Fruit fly (Drosophila melanogaster) whole organism, embryonic: Measurements from ENCODE around the gene ddbt.

Source experiments
- Aef1 ChIP-seq: fragments of 200-800 bp; sonication (Bioruptor generic); IDR thresholded peaks from 3 replicates; pipeline ENCODE4 v1.3.6; 2022; ENCODE audit warnings: missing biosample characterization, missing genetic modification characterization
- Bgb ChIP-seq: fragments of 200-800 bp; sonication (Bioruptor generic); IDR thresholded peaks from 2 replicates; pipeline ENCODE4 v1.3.6; 2022; ENCODE audit warnings: missing biosample characterization, missing genetic modification characterization; ENCODE audit not compliant: partially characterized antibody
- C15 ChIP-seq: fragments of 200-800 bp; sonication (Bioruptor generic); IDR thresholded peaks from 3 replicates; pipeline ENCODE4 v1.3.6; 2022; ENCODE audit warnings: missing biosample characterization, missing genetic modification characterization
- CG13624 ChIP-seq: fragments of 200-800 bp; sonication (Bioruptor generic); optimal IDR thresholded peaks from 2 replicates; lab custom pipeline; 2016; ENCODE audit warnings: missing biosample characterization, missing genetic modification characterization
- CG14667 ChIP-seq: fragments of 200-800 bp; sonication (Bioruptor generic); IDR thresholded peaks from 2 replicates; pipeline ENCODE4 v1.3.6; 2022; ENCODE audit warnings: missing biosample characterization, missing genetic modification characterization
- CG14860 ChIP-seq: fragments of 200-800 bp; sonication (Bioruptor generic); IDR thresholded peaks from 3 replicates; pipeline ENCODE4 v1.3.6; 2022; ENCODE audit warnings: missing biosample characterization, missing genetic modification characterization; ENCODE audit not compliant: partially characterized antibody
- CG30431 ChIP-seq: fragments of 200-800 bp; sonication (Bioruptor generic); optimal IDR thresholded peaks from 2 replicates; lab custom pipeline; 2017; ENCODE audit warnings: missing biosample characterization, missing genetic modification characterization
- CG3065 ChIP-seq: fragments of 200-800 bp; sonication (Bioruptor generic); optimal IDR thresholded peaks from 2 replicates; lab custom pipeline; 2016; ENCODE audit warnings: missing biosample characterization, missing genetic modification characterization
- CG31365 ChIP-seq: fragments of 200-800 bp; sonication (Bioruptor generic); optimal IDR thresholded peaks from 2 replicates; lab custom pipeline; 2018; ENCODE audit warnings: missing biosample characterization, mild to moderate bottlenecking, missing genetic modification characterization
- CG32532 ChIP-seq: fragments of 200-800 bp; sonication (Bioruptor generic); IDR thresholded peaks from 2 replicates; pipeline ENCODE4 v1.3.6; 2022; ENCODE audit warnings: missing biosample characterization, missing genetic modification characterization
- CG34224 ChIP-seq: fragments of 200-800 bp; sonication (Bioruptor generic); IDR thresholded peaks from 3 replicates; pipeline ENCODE4 v1.3.6; 2022; ENCODE audit warnings: missing biosample characterization, missing genetic modification characterization; ENCODE audit not compliant: partially characterized antibody
- CG34422 ChIP-seq: fragments of 200-800 bp; sonication (Bioruptor generic); IDR thresholded peaks from 3 replicates; pipeline ENCODE4 v1.3.6; 2022; ENCODE audit warnings: missing biosample characterization, missing genetic modification characterization
- CG5180 ChIP-seq: fragments of 200-800 bp; sonication (Bioruptor generic); optimal IDR thresholded peaks from 3 replicates; lab custom pipeline; 2017; ENCODE audit warnings: missing biosample characterization, missing genetic modification characterization, mild to moderate bottlenecking, moderate library complexity, missing genetic modification reagents
- CG5953 ChIP-seq: fragments of 200-800 bp; sonication (Bioruptor generic); IDR thresholded peaks from 2 replicates; pipeline ENCODE4 v1.3.6; 2022; ENCODE audit warnings: missing biosample characterization, missing genetic modification characterization
- CG7786 ChIP-seq: fragments of 200-800 bp; sonication (Bioruptor generic); optimal IDR thresholded peaks from 2 replicates; lab custom pipeline; 2016; ENCODE audit warnings: missing biosample characterization, missing genetic modification characterization
- CG9609 ChIP-seq: fragments of 200-800 bp; sonication (Bioruptor generic); optimal IDR thresholded peaks from 3 replicates; lab custom pipeline; 2016; ENCODE audit warnings: missing biosample characterization, missing genetic modification characterization
- Deaf1 ChIP-seq: fragments of 200-800 bp; optimal IDR thresholded peaks from 3 replicates; lab custom pipeline; 2019; ENCODE audit warnings: missing biosample characterization, mild to moderate bottlenecking, missing genetic modification characterization, moderate library complexity
- Drgx ChIP-seq: fragments of 200-800 bp; sonication (Bioruptor generic); IDR thresholded peaks from 2 replicates; pipeline ENCODE4 v1.3.6; 2022; ENCODE audit warnings: missing biosample characterization, missing genetic modification characterization
- E2f1 ChIP-seq: fragments of 200-800 bp; sonication (Bioruptor generic); IDR thresholded peaks from 2 replicates; pipeline ENCODE4 v1.3.6; 2022; ENCODE audit warnings: missing biosample characterization, missing genetic modification characterization
- GATAe ChIP-seq: fragments of 200-800 bp; sonication (Bioruptor generic); conservative IDR thresholded peaks from 2 replicates; pipeline ENCODE4 v1.3.6; 2022; ENCODE audit warnings: missing biosample characterization, missing genetic modification characterization
- Hr51 ChIP-seq, 2 experiments: fragments of 200-800 bp; sonication (Bioruptor generic); optimal IDR thresholded peaks; 2 replicates in 1 of 2; 3 replicates in 1 of 2; lab custom pipeline; 2016 to 2018; ENCODE audit warnings: missing biosample characterization in 2 of 2, missing genetic modification characterization in 2 of 2, mild to moderate bottlenecking in 1 of 2, moderate library complexity in 1 of 2
- Hr78 ChIP-seq, 2 experiments: fragments of 200-800 bp in 1 of 2; fragments of >200 bp in 1 of 2; sonication (Bioruptor generic) in 1 of 2; optimal IDR thresholded peaks; 2 replicates each; lab custom pipeline; 2017 to 2019; ENCODE audit warnings: missing biosample characterization in 2 of 2, missing genetic modification characterization in 2 of 2, mild to moderate bottlenecking in 1 of 2, moderate library complexity in 1 of 2
- Med ChIP-seq: fragments of 200-800 bp; sonication (Bioruptor generic); peaks from one replicate; lab custom pipeline; 2016; ENCODE audit warnings: missing biosample characterization, missing genetic modification characterization, mild to moderate bottlenecking, inconsistent platforms, moderate library complexity
- Ptx1 ChIP-seq: fragments of 200-800 bp; sonication (Bioruptor generic); IDR thresholded peaks from 2 replicates; pipeline ENCODE4 v1.3.6; 2022; ENCODE audit warnings: missing biosample characterization, missing genetic modification characterization
- Rfx ChIP-seq: fragments of 200-800 bp; sonication (Bioruptor generic); IDR thresholded peaks from 2 replicates; pipeline ENCODE4 v1.3.6; 2022; ENCODE audit warnings: missing biosample characterization, missing genetic modification characterization
- abd-A ChIP-seq: fragments of 200-800 bp; sonication (Bioruptor generic); optimal IDR thresholded peaks from 3 replicates; lab custom pipeline; 2019; ENCODE audit warnings: missing biosample characterization, mild to moderate bottlenecking, missing genetic modification characterization, moderate library complexity
- az2 ChIP-seq: fragments of 200-800 bp; sonication (Bioruptor generic); optimal IDR thresholded peaks from 3 replicates; lab custom pipeline; 2016; ENCODE audit warnings: missing biosample characterization, missing genetic modification characterization
- chinmo ChIP-seq: fragments of 200-800 bp; sonication (Bioruptor generic); IDR thresholded peaks from 4 replicates; pipeline ENCODE4 v1.3.6; 2022; ENCODE audit warnings: missing biosample characterization, missing genetic modification characterization; ENCODE audit not compliant: partially characterized antibody
- crc ChIP-seq: fragments of 200-800 bp; sonication (Bioruptor generic); optimal IDR thresholded peaks from 2 replicates; lab custom pipeline; 2016; ENCODE audit warnings: missing biosample characterization, missing genetic modification characterization
- crol ChIP-seq: fragments of 200-800 bp; sonication (Bioruptor generic); IDR thresholded peaks from 2 replicates; pipeline ENCODE4 v1.3.6; 2022; ENCODE audit warnings: missing biosample characterization, missing genetic modification characterization
- cwo ChIP-seq: fragments of 200-800 bp; sonication (Bioruptor generic); optimal IDR thresholded peaks from 3 replicates; lab custom pipeline; 2017; ENCODE audit warnings: missing biosample characterization, missing genetic modification characterization, mild to moderate bottlenecking, moderate library complexity, missing genetic modification reagents
- dimm ChIP-seq: fragments of 200-800 bp; sonication (Bioruptor generic); IDR thresholded peaks from 2 replicates; pipeline ENCODE4 v1.3.6; 2022; ENCODE audit warnings: missing biosample characterization, missing genetic modification characterization
- dmrt11E ChIP-seq: fragments of 200-800 bp; sonication (Bioruptor generic); optimal IDR thresholded peaks from 3 replicates; lab custom pipeline; 2018; ENCODE audit warnings: missing biosample characterization, mild to moderate bottlenecking, missing genetic modification characterization, moderate library complexity
- dmrt99B ChIP-seq: fragments of 200-800 bp; sonication (Bioruptor generic); optimal IDR thresholded peaks from 2 replicates; lab custom pipeline; 2018; ENCODE audit warnings: missing biosample characterization, mild to moderate bottlenecking, missing genetic modification characterization, moderate library complexity
- eve ChIP-seq, 2 experiments: fragments of >200 bp; optimal IDR thresholded peaks; 2 replicates each; lab custom pipeline; 2017; ENCODE audit warnings: missing biosample characterization in 2 of 2, missing genetic modification characterization in 2 of 2
- ewg ChIP-seq: fragments of 200-800 bp; sonication (Bioruptor generic); optimal IDR thresholded peaks from 3 replicates; lab custom pipeline; 2017; ENCODE audit warnings: mild to moderate bottlenecking, missing biosample characterization, missing genetic modification reagents, missing genetic modification characterization
- ftz-f1 ChIP-seq: fragments of 200-800 bp; sonication (Bioruptor generic); optimal IDR thresholded peaks from 2 replicates; lab custom pipeline; 2016; ENCODE audit warnings: missing biosample characterization, missing genetic modification characterization
- fu2 ChIP-seq: fragments of 200-800 bp; sonication (Bioruptor generic); optimal IDR thresholded peaks from 2 replicates; lab custom pipeline; 2016; ENCODE audit warnings: missing biosample characterization, missing genetic modification characterization
- gem ChIP-seq: fragments of 200-800 bp; sonication (Bioruptor generic); optimal IDR thresholded peaks from 2 replicates; lab custom pipeline; 2019; ENCODE audit warnings: missing biosample characterization, mild to moderate bottlenecking, missing genetic modification characterization, moderate library complexity
- gsb-n ChIP-seq: fragments of 200-800 bp; sonication (Bioruptor generic); optimal IDR thresholded peaks from 3 replicates; lab custom pipeline; 2018; ENCODE audit warnings: missing biosample characterization, mild to moderate bottlenecking, missing genetic modification characterization
- kah ChIP-seq: fragments of 200-800 bp; sonication (Bioruptor generic); optimal IDR thresholded peaks from 2 replicates; lab custom pipeline; 2018; ENCODE audit warnings: missing biosample characterization, mild to moderate bottlenecking, missing genetic modification characterization
- ken ChIP-seq: fragments of 200-800 bp; sonication (Bioruptor generic); IDR thresholded peaks from 3 replicates; pipeline ENCODE4 v1.3.6; 2022; ENCODE audit warnings: missing biosample characterization, missing genetic modification characterization
- mirr ChIP-seq: fragments of 200-800 bp; sonication (Bioruptor generic); optimal IDR thresholded peaks from 3 replicates; lab custom pipeline; 2018; ENCODE audit warnings: missing biosample characterization, mild to moderate bottlenecking, missing genetic modification characterization
- nom ChIP-seq: fragments of 200-800 bp; sonication (Bioruptor generic); optimal IDR thresholded peaks from 2 replicates; lab custom pipeline; 2017; ENCODE audit warnings: missing biosample characterization, missing genetic modification characterization, mild to moderate bottlenecking, moderate library complexity, missing genetic modification reagents
- psq ChIP-seq: fragments of 200-800 bp; sonication (Bioruptor generic); optimal IDR thresholded peaks from 2 replicates; lab custom pipeline; 2017; ENCODE audit warnings: missing biosample characterization, missing genetic modification characterization
- sna ChIP-seq: fragments of 200-800 bp; sonication (Bioruptor generic); IDR thresholded peaks from 2 replicates; pipeline ENCODE4 v1.3.6; 2022; ENCODE audit warnings: missing biosample characterization, missing genetic modification characterization; ENCODE audit not compliant: partially characterized antibody
- sug ChIP-seq: fragments of 200-800 bp; optimal IDR thresholded peaks from 2 replicates; lab custom pipeline; 2019; ENCODE audit warnings: missing biosample characterization, mild to moderate bottlenecking, missing genetic modification characterization, moderate library complexity
- unc-4 ChIP-seq: fragments of 200-800 bp; sonication (Bioruptor generic); IDR thresholded peaks from 2 replicates; pipeline ENCODE4 v1.3.6; 2022; ENCODE audit warnings: missing biosample characterization, missing genetic modification characterization; ENCODE audit not compliant: partially characterized antibody
- vvl ChIP-seq: fragments of 200-800 bp; sonication (Bioruptor generic); IDR thresholded peaks from 2 replicates; pipeline ENCODE4 v1.3.6; 2022; ENCODE audit warnings: missing biosample characterization, missing genetic modification characterization

ddbt gene

dm6 chr3L:282276-282675 is 34.6 kb upstream of the ddbt start:
- TF ChIP-seq Hr78 (GFP tag; optimal IDR thresholded peaks at IDR 0.05; lab: Kevin White, UChicago) = peak in 1 of 2 experiments; percentile 91
- peak; percentile 30; the same call in 1 of the 2 replicates for TF ChIP-seq unc-4 (GFP tag; lab: Robert Waterston, UW)
- TF ChIP-seq ftz-f1 (GFP tag; lab: Kevin White, UChicago) = peak; percentile 56
- 0 out of 2 replicates have a peak, but pooled peaks have one; percentile 24 for TF ChIP-seq Rfx (GFP tag; lab: Robert Waterston, UW)
- TF ChIP-seq az2 (GFP tag; lab: Kevin White, UChicago) = no peak
- no peak for TF ChIP-seq Hr51 (GFP tag; optimal IDR thresholded peaks at IDR 0.05; lab: Kevin White, UChicago)
- TF ChIP-seq Aef1 (GFP tag; lab: Robert Waterston, UW) = no peak
- no peak for TF ChIP-seq dimm (GFP tag; lab: Robert Waterston, UW)
- TF ChIP-seq E2f1 (GFP tag; lab: Robert Waterston, UW) = no peak
- no peak for TF ChIP-seq gsb-n (tag; lab: Kevin White, UChicago)
- TF ChIP-seq sug (tag; lab: Kevin White, UChicago) = peak; percentile 74
- TF ChIP-seq CG14860 (GFP tag; lab: Robert Waterston, UW) = no peak
- TF ChIP-seq CG7786 (GFP tag; lab: Kevin White, UChicago) = no peak
- TF ChIP-seq crc (GFP tag; lab: Kevin White, UChicago) = no peak
- 0 out of 4 replicates have a peak, but pooled peaks have one; percentile 51 for TF ChIP-seq chinmo (GFP tag; lab: Robert Waterston, UW)
- TF ChIP-seq CG5180 (GFP tag; lab: Kevin White, UChicago) = peak; percentile 99
- no peak for TF ChIP-seq CG30431
- no peak for TF ChIP-seq mirr (GFP tag; lab: Kevin White, UChicago)
- no peak for TF ChIP-seq dmrt99B
- TF ChIP-seq Ptx1 = no peak
- no peak for TF ChIP-seq dmrt11E (tag; lab: Kevin White, UChicago)
- TF ChIP-seq CG5953 (GFP tag; lab: Robert Waterston, UW) = no peak
- no peak for TF ChIP-seq CG14667 (GFP tag; lab: Robert Waterston, UW)
- TF ChIP-seq ken (GFP tag; lab: Robert Waterston, UW) = no peak
- TF ChIP-seq eve (GFP tag; optimal IDR thresholded peaks at IDR 0.05; lab: Kevin White, UChicago) = no peak
- TF ChIP-seq Med (GFP tag; lab: Kevin White, UChicago) = peak; percentile 72
- TF ChIP-seq cwo = peak; percentile 15
- peak; percentile 58 for TF ChIP-seq kah (GFP tag; lab: Kevin White, UChicago)
- TF ChIP-seq ewg (GFP tag; lab: Kevin White, UChicago) = no peak
- peak; percentile 94 for TF ChIP-seq crol
- peak; percentile 19; the same call in 1 of the 2 replicates for TF ChIP-seq Drgx (GFP tag; lab: Robert Waterston, UW)
- TF ChIP-seq Deaf1 = peak; percentile 88
- no peak for TF ChIP-seq GATAe (GFP tag; lab: Robert Waterston, UW)
- TF ChIP-seq sna (GFP tag; lab: Robert Waterston, UW) = peak; percentile 40
- TF ChIP-seq Bgb (GFP tag; lab: Robert Waterston, UW) = peak; percentile 42; the same call in 1 of the 2 replicates
- no peak for TF ChIP-seq C15 (GFP tag; lab: Robert Waterston, UW)
- no peak for TF ChIP-seq CG3065 (GFP tag; lab: Kevin White, UChicago)
- TF ChIP-seq CG32532 (GFP tag; lab: Robert Waterston, UW) = no peak
- TF ChIP-seq fu2 (GFP tag; lab: Kevin White, UChicago) = no peak
- no peak for TF ChIP-seq gem (tag; lab: Kevin White, UChicago)
- TF ChIP-seq nom = peak; percentile 20
- peak; percentile 79 for TF ChIP-seq psq (GFP tag; lab: Kevin White, UChicago)
- no peak for TF ChIP-seq CG31365 (tag; lab: Kevin White, UChicago)
- peak; percentile 28; the same call in 1 of the 2 replicates for TF ChIP-seq vvl (GFP tag; lab: Robert Waterston, UW)
- peak; percentile 61 for TF ChIP-seq abd-A
- 0 out of 3 replicates have a peak, but pooled peaks have one; percentile 38 for TF ChIP-seq CG34422 (GFP tag; lab: Robert Waterston, UW)
- no peak for TF ChIP-seq CG13624 (GFP tag; lab: Kevin White, UChicago)
- peak; percentile 54; the same call in 1 of the 3 replicates for TF ChIP-seq CG34224
- no peak for TF ChIP-seq CG9609
